Worm (Caenorhabditis elegans) whole organism, L2 larva: ENCODE results near the gene F18E3.10.

Source experiments
- R02D3.7 ChIP-seq: fragments of 150-350 bp; optimal IDR thresholded peaks from 2 replicates; lab custom pipeline; 2014; ENCODE audit warnings: missing biosample characterization, missing genetic modification characterization
- nhr-129 ChIP-seq: fragments of 150-350 bp; optimal IDR thresholded peaks from 2 replicates; lab custom pipeline; 2014; ENCODE audit warnings: missing biosample characterization, missing genetic modification characterization
- ztf-11 ChIP-seq: sonication (generic microtip); optimal IDR thresholded peaks from 2 replicates; lab custom pipeline; 2017; ENCODE audit warnings: missing biosample characterization, missing genetic modification characterization

DNA sequence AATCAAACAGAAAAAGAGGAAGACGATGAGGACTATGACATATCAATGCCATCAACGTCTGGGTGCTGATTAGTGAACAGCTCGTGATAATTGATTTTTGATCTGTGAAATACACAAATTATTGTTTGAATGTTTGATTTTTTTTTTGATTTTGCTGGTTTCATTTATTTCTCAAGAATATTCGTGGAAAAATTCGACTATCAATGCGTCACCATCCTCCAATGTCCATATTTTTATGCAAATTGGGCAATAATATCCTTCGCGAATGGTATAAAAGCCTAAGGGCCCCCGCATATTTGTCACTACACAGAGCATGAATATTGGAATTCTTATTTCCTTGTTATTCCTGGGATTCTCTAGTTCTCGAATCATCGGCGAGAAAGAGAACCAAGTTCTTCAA lies 15.6 kb upstream of the F18E3.10 start, which contains the start of gene try-13:
- TF ChIP-seq nhr-129 (tag; lab: Kevin White, UChicago) = no peak
- no peak for TF ChIP-seq ztf-11
- TF ChIP-seq R02D3.7 (tag; lab: Kevin White, UChicago) = no peak
